Worm (Caenorhabditis elegans): Measurements from ENCODE around the gene K08B4.7.

DNA sequence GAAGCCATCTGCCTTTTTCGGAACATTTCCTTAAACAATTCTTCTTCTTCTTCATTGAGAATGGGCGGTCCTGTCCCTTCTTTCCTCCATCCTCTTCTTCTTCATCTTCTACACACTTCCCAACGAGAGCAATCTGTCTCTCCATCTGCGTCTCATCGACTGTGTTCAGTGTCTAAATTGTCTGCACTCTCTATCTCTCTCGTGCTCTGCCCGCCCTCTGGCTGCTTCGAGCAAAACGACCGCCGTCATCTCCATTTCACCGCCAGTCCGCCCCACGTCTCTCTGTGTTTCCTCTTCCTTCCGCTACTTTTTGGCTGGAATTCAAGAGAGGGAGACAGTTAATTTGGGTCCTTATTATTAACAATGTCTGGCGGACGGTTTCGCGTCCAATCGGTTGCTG, 38.8 kb downstream of the K08B4.7 start:
- no peak for TF ChIP-seq ref-1 (GFP tag; conservative IDR thresholded peaks at IDR 0.05)
- TF ChIP-seq med-1 (GFP tag; optimal IDR thresholded peaks at IDR 0.05; ENCODE audit: insufficient read depth) = no peak
- TF ChIP-seq ztf-23 (GFP tag; IDR thresholded peaks at IDR 0.05) = no peak
- TF ChIP-seq cog-1 (tag; optimal IDR thresholded peaks at IDR 0.05) = no peak
- TF ChIP-seq flt-1 (GFP tag; IDR thresholded peaks at IDR 0.05) = no peak
- TF ChIP-seq T22C8.4 (GFP tag; IDR thresholded peaks at IDR 0.05) = no peak
- no peak for TF ChIP-seq klf-2 (GFP tag; conservative IDR thresholded peaks at IDR 0.05)

All from whole organism, midembryonic.